Worm (Caenorhabditis elegans) whole organism, L4 larva: ENCODE measurements around the gene lys-8.

Source experiments
- D1046.2 ChIP-seq: fragments of 200-800 bp; sonication (Bioruptor generic); IDR thresholded peaks from 2 replicates; pipeline ENCODE4 v1.3.6; 2022; ENCODE audit warnings: missing genetic modification characterization, missing compliant biosample characterization
- F10B5.3 ChIP-seq: sonication (generic microtip); optimal IDR thresholded peaks from 2 replicates; lab custom pipeline; 2016; ENCODE audit warnings: mild to moderate bottlenecking, missing genetic modification characterization, missing compliant biosample characterization
- F26F4.8 ChIP-seq: fragments of 200-800 bp; sonication (Bioruptor generic); conservative IDR thresholded peaks from 2 replicates; pipeline ENCODE4 v1.3.6; 2022; ENCODE audit warnings: missing genetic modification characterization, missing compliant biosample characterization
- T20F7.1 ChIP-seq: fragments of 200-800 bp; sonication (Bioruptor generic); optimal IDR thresholded peaks from 2 replicates; lab custom pipeline; 2018; ENCODE audit warnings: mild to moderate bottlenecking, missing genetic modification characterization, missing compliant biosample characterization
- Y5F2A.4 ChIP-seq: fragments of 200-800 bp; sonication (Bioruptor generic); optimal IDR thresholded peaks from 2 replicates; lab custom pipeline; 2018; ENCODE audit warnings: mild to moderate bottlenecking, missing genetic modification characterization, missing compliant biosample characterization
- Y75B8A.6 ChIP-seq: fragments of 200-800 bp; sonication (Bioruptor generic); IDR thresholded peaks from 2 replicates; pipeline ENCODE4 v1.3.6; 2022; ENCODE audit warnings: missing genetic modification reagents, missing genetic modification characterization, missing compliant biosample characterization
- ceh-20 ChIP-seq: fragments of 200-800 bp; sonication (Bioruptor generic); IDR thresholded peaks from 2 replicates; pipeline ENCODE4 v1.3.6; 2022; ENCODE audit warnings: missing genetic modification reagents, missing genetic modification characterization, missing compliant biosample characterization
- ceh-44 ChIP-seq: fragments of 200-800 bp; sonication (Bioruptor generic); IDR thresholded peaks from 2 replicates; pipeline ENCODE4 v1.3.6; 2022; ENCODE audit warnings: missing genetic modification reagents, missing genetic modification characterization, missing compliant biosample characterization
- ceh-82 ChIP-seq: sonication (generic microtip); optimal IDR thresholded peaks from 2 replicates; lab custom pipeline; 2017; ENCODE audit warnings: missing biosample characterization, missing genetic modification characterization
- ces-1 ChIP-seq: fragments of 150-350 bp; sonication (generic microtip); optimal IDR thresholded peaks from 4 replicates; lab custom pipeline; 2014; ENCODE audit warnings: missing biosample characterization, missing genetic modification reagents, missing genetic modification characterization
- cey-2 ChIP-seq: sonication (generic microtip); optimal IDR thresholded peaks from 3 replicates; lab custom pipeline; 2017; ENCODE audit warnings: missing genetic modification characterization, mild to moderate bottlenecking, missing compliant biosample characterization, antibody characterized with exemption, borderline replicate concordance; ENCODE audit not compliant: insufficient read depth
- daf-12 ChIP-seq: fragments of 150-350 bp; optimal IDR thresholded peaks from 2 replicates; lab custom pipeline; 2014; ENCODE audit warnings: missing biosample characterization, missing genetic modification reagents, missing genetic modification characterization
- daf-16 ChIP-seq, 3 experiments: sonication (generic microtip); optimal IDR thresholded peaks; 2 replicates each; lab custom pipeline; 2016 to 2017; ENCODE audit warnings: missing genetic modification characterization in 3 of 3, missing genetic modification reagents in 3 of 3, mild to moderate bottlenecking in 2 of 3, missing compliant biosample characterization in 2 of 3, missing biosample characterization in 1 of 3, moderate library complexity in 1 of 3
- daf-19 ChIP-seq: fragments of 200-800 bp; sonication (Bioruptor generic); conservative IDR thresholded peaks from 2 replicates; pipeline ENCODE4 v1.3.6; 2022; ENCODE audit warnings: missing genetic modification characterization, missing compliant biosample characterization
- daf-8 ChIP-seq: fragments of 200-800 bp; sonication (Bioruptor generic); IDR thresholded peaks from 2 replicates; pipeline ENCODE4 v1.3.6; 2022; ENCODE audit warnings: missing genetic modification characterization, missing compliant biosample characterization
- dmd-6 ChIP-seq: fragments of 200-800 bp; sonication (Bioruptor generic); IDR thresholded peaks from 2 replicates; pipeline ENCODE4 v1.3.6; 2022; ENCODE audit warnings: missing genetic modification reagents, missing genetic modification characterization, missing compliant biosample characterization
- dpl-1 ChIP-seq: fragments of 150-350 bp; optimal IDR thresholded peaks from 2 replicates; lab custom pipeline; 2014; ENCODE audit warnings: missing biosample characterization, missing genetic modification reagents, missing genetic modification characterization
- duxl-1 ChIP-seq: sonication (generic microtip); optimal IDR thresholded peaks from 2 replicates; lab custom pipeline; 2016; ENCODE audit warnings: mild to moderate bottlenecking, missing genetic modification characterization, moderate library complexity, missing compliant biosample characterization; ENCODE audit not compliant: poor library complexity
- dve-1 ChIP-seq: sonication (generic microtip); optimal IDR thresholded peaks from 2 replicates; lab custom pipeline; 2017; ENCODE audit warnings: antibody characterized with exemption, mild to moderate bottlenecking, missing genetic modification characterization, missing compliant biosample characterization; ENCODE audit not compliant: insufficient read depth
- egl-27 ChIP-seq: sonication (generic microtip); optimal IDR thresholded peaks from 3 replicates; lab custom pipeline; 2017; ENCODE audit warnings: missing biosample characterization, missing genetic modification reagents, missing genetic modification characterization
- egl-43 ChIP-seq: fragments of 200-800 bp; sonication (Bioruptor generic); IDR thresholded peaks from 2 replicates; pipeline ENCODE4 v1.3.6; 2022; ENCODE audit warnings: missing genetic modification reagents, missing genetic modification characterization, missing compliant biosample characterization
- fkh-10 ChIP-seq: fragments of 150-350 bp; optimal IDR thresholded peaks from 2 replicates; lab custom pipeline; 2014; ENCODE audit warnings: missing biosample characterization, missing genetic modification reagents, missing genetic modification characterization
- gei-8 ChIP-seq: fragments of 200-800 bp; sonication (Bioruptor generic); optimal IDR thresholded peaks from 2 replicates; lab custom pipeline; 2018; ENCODE audit warnings: mild to moderate bottlenecking, missing genetic modification characterization, missing compliant biosample characterization
- hif-1 ChIP-seq, 2 experiments: sonication (generic microtip); optimal IDR thresholded peaks; 2 replicates each; lab custom pipeline; 2016 to 2017; ENCODE audit warnings: missing compliant biosample characterization in 2 of 2, missing genetic modification characterization in 2 of 2, missing genetic modification reagents in 2 of 2, missing genotype in 2 of 2, mild to moderate bottlenecking in 1 of 2
- hlh-11 ChIP-seq: fragments of 200-800 bp; sonication (Bioruptor generic); optimal IDR thresholded peaks from 2 replicates; lab custom pipeline; 2018; ENCODE audit warnings: mild to moderate bottlenecking, missing genetic modification characterization, missing compliant biosample characterization
- hlh-30 ChIP-seq: sonication (generic microtip); optimal IDR thresholded peaks from 2 replicates; lab custom pipeline; 2017; ENCODE audit warnings: antibody characterized with exemption, mild to moderate bottlenecking, missing genetic modification characterization, missing compliant biosample characterization; ENCODE audit not compliant: insufficient read depth
- lim-7 ChIP-seq: fragments of 200-800 bp; sonication (Bioruptor generic); IDR thresholded peaks from 2 replicates; pipeline ENCODE4 v1.3.6; 2022; ENCODE audit warnings: missing genetic modification characterization, missing compliant biosample characterization
- lin-13 ChIP-seq: fragments of 150-350 bp; optimal IDR thresholded peaks from 2 replicates; lab custom pipeline; 2014; ENCODE audit warnings: missing biosample characterization, missing genetic modification reagents, missing genetic modification characterization
- lin-38 ChIP-seq: fragments of 200-800 bp; sonication (Bioruptor generic); IDR thresholded peaks from 2 replicates; pipeline ENCODE4 v1.3.6; 2022; ENCODE audit warnings: missing genetic modification reagents, missing genetic modification characterization, missing compliant biosample characterization
- madf-9 ChIP-seq: fragments of 200-800 bp; sonication (Bioruptor generic); conservative IDR thresholded peaks from 2 replicates; pipeline ENCODE4 v1.3.6; 2022; ENCODE audit warnings: missing genetic modification reagents, missing genetic modification characterization, missing compliant biosample characterization
- mep-1 ChIP-seq: fragments of 150-350 bp; sonication (generic microtip); optimal IDR thresholded peaks from 3 replicates; lab custom pipeline; 2014; ENCODE audit warnings: missing biosample characterization, missing genetic modification characterization
- mes-2 ChIP-seq: sonication (generic microtip); optimal IDR thresholded peaks from 2 replicates; lab custom pipeline; 2016; ENCODE audit warnings: missing genotype, mild to moderate bottlenecking, missing genetic modification characterization, missing compliant biosample characterization; ENCODE audit not compliant: poor library complexity, severe bottlenecking
- nhr-102 ChIP-seq: sonication (generic microtip); optimal IDR thresholded peaks from 2 replicates; lab custom pipeline; 2016; ENCODE audit warnings: mild to moderate bottlenecking, missing genetic modification characterization, moderate library complexity, missing compliant biosample characterization
- nhr-11 ChIP-seq: fragments of 150-350 bp; optimal IDR thresholded peaks from 2 replicates; lab custom pipeline; 2014; ENCODE audit warnings: missing biosample characterization, missing genetic modification characterization
- nhr-111 ChIP-seq: fragments of 200-800 bp; sonication (Bioruptor generic); optimal IDR thresholded peaks from 2 replicates; lab custom pipeline; 2018; ENCODE audit warnings: mild to moderate bottlenecking, missing genetic modification characterization, missing compliant biosample characterization
- nhr-237 ChIP-seq: sonication (generic microtip); optimal IDR thresholded peaks from 2 replicates; lab custom pipeline; 2017; ENCODE audit warnings: missing biosample characterization, missing genetic modification characterization
- nhr-25 ChIP-seq: sonication (generic microtip); optimal IDR thresholded peaks from 2 replicates; lab custom pipeline; 2017; ENCODE audit warnings: missing genetic modification characterization, mild to moderate bottlenecking, missing compliant biosample characterization, antibody characterized with exemption, moderate library complexity, borderline replicate concordance; ENCODE audit not compliant: insufficient read depth
- nhr-41 ChIP-seq: fragments of 200-800 bp; sonication (Bioruptor generic); IDR thresholded peaks from 2 replicates; pipeline ENCODE4 v1.3.6; 2022; ENCODE audit warnings: missing genetic modification reagents, missing genetic modification characterization, missing compliant biosample characterization
- nhr-42 ChIP-seq: fragments of 200-800 bp; sonication (Bioruptor generic); IDR thresholded peaks from 2 replicates; pipeline ENCODE4 v1.3.6; 2022; ENCODE audit warnings: missing genetic modification characterization, missing compliant biosample characterization
- nhr-76 ChIP-seq: fragments of 150-350 bp; optimal IDR thresholded peaks from 2 replicates; lab custom pipeline; 2014; ENCODE audit warnings: missing biosample characterization, missing genetic modification characterization
- pha-4 ChIP-seq, 2 experiments: fragments of 150-350 bp in 1 of 2; fragments of 200-800 bp in 1 of 2; sonication (Bioruptor generic) in 1 of 2; IDR thresholded peaks in 1 of 2; optimal IDR thresholded peaks in 1 of 2; 2 replicates each; pipeline versions ENCODE4 v1.3.6 to Lab custom; 2014 to 2022; ENCODE audit warnings: missing genetic modification characterization in 2 of 2, missing genetic modification reagents in 2 of 2, missing biosample characterization in 1 of 2, missing compliant biosample characterization in 1 of 2
- php-3 ChIP-seq: fragments of 200-800 bp; sonication (Bioruptor generic); IDR thresholded peaks from 2 replicates; pipeline ENCODE4 v1.3.6; 2022; ENCODE audit warnings: missing genetic modification reagents, missing genetic modification characterization, missing compliant biosample characterization
- pqm-1 ChIP-seq: sonication (generic microtip); optimal IDR thresholded peaks from 2 replicates; lab custom pipeline; 2017; ENCODE audit warnings: missing biosample characterization, missing genetic modification characterization
- rbr-2 ChIP-seq: sonication (generic microtip); optimal IDR thresholded peaks from 2 replicates; lab custom pipeline; 2016; ENCODE audit warnings: missing genotype, missing genetic modification characterization, missing compliant biosample characterization
- saeg-2 ChIP-seq: fragments of 200-800 bp; sonication (Bioruptor generic); IDR thresholded peaks from 2 replicates; pipeline ENCODE4 v1.3.6; 2022; ENCODE audit warnings: missing genetic modification reagents, missing genetic modification characterization, missing compliant biosample characterization
- set-16 ChIP-seq: fragments of 200-800 bp; sonication (Bioruptor generic); IDR thresholded peaks from 2 replicates; pipeline ENCODE4 v1.3.6; 2022; ENCODE audit warnings: missing genetic modification reagents, missing genetic modification characterization, missing compliant biosample characterization
- spr-1 ChIP-seq: sonication (generic microtip); optimal IDR thresholded peaks from 2 replicates; lab custom pipeline; 2016; ENCODE audit warnings: mild to moderate bottlenecking, missing genetic modification characterization, missing compliant biosample characterization
- unc-39 ChIP-seq: sonication (generic microtip); optimal IDR thresholded peaks from 2 replicates; lab custom pipeline; 2017; ENCODE audit warnings: missing biosample characterization, missing genetic modification characterization
- zag-1 ChIP-seq: fragments of 150-350 bp; optimal IDR thresholded peaks from 2 replicates; lab custom pipeline; 2014; ENCODE audit warnings: missing biosample characterization, missing genetic modification characterization
- ztf-7 ChIP-seq: fragments of 150-350 bp; optimal IDR thresholded peaks from 2 replicates; lab custom pipeline; 2014; ENCODE audit warnings: missing biosample characterization, missing genetic modification characterization

lys-8 gene

DNA sequence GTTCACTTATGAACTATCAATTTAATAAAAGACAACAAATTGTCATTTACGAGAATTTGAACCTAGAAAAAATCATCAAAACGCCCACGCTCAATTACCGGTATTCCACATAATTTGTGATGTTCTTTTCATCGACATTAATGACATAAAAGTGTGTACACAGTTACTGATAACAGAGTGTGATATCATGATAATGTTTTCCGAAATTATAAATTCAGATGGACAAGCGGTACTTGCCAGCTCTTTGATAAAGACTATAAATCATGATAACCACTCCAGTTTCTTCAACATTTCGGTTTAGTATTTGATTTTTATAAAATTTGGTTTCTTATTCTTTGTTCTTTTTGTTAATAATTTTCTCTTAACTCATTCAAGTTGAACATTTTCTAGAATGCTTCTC lies at the start of gene lys-8 (continued):
- TF ChIP-seq php-3 (peak; percentile 99), Y75B8A.6 (GFP tag; lab: Robert Waterston, UW) (no peak), D1046.2 (no peak), dve-1 (tag; lab: Kevin White, UChicago) (peak; percentile 89), cey-2 (tag; lab: Kevin White, UChicago) (no peak), set-16 (no peak), mep-1 (tag; lab: Kevin White, UChicago) (no peak), pha-4 (GFP tag; IDR thresholded peaks at IDR 0.05; lab: Robert Waterston, UW) (no peak), pha-4 (tag; optimal IDR thresholded peaks at IDR 0.05; lab: Kevin White, UChicago) (no peak), ceh-82 (tag; lab: Kevin White, UChicago) (no peak), dmd-6 (GFP tag; lab: Robert Waterston, UW) (peak; percentile 93), hlh-11 (tag; lab: Kevin White, UChicago) (peak; percentile 90), nhr-25 (tag; lab: Kevin White, UChicago) (no peak), zag-1 (tag; lab: Kevin White, UChicago) (no peak), nhr-42 (GFP tag; lab: Robert Waterston, UW) (no peak), duxl-1 (tag; lab: Kevin White, UChicago) (no peak), ceh-44 (GFP tag; lab: Robert Waterston, UW) (no peak), madf-9 (GFP tag; lab: Robert Waterston, UW) (no peak), egl-43 (GFP tag; lab: Robert Waterston, UW) (no peak), nhr-102 (tag; lab: Kevin White, UChicago) (peak; percentile 16), daf-8 (GFP tag; lab: Robert Waterston, UW) (no peak), lim-7 (GFP tag; lab: Robert Waterston, UW) (no peak), F26F4.8 (no peak), saeg-2 (GFP tag; lab: Robert Waterston, UW) (no peak), daf-16 (GFP tag; optimal IDR thresholded peaks at IDR 0.05; lab: Kevin White, UChicago) (no peak), daf-16 (tag; optimal IDR thresholded peaks at IDR 0.05; lab: Kevin White, UChicago) (peak; percentile 98), daf-19 (GFP tag; lab: Robert Waterston, UW) (no peak), mes-2 (no peak), F10B5.3 (tag; lab: Kevin White, UChicago) (no peak), hlh-30 (tag; lab: Kevin White, UChicago) (no peak), rbr-2 (tag; lab: Kevin White, UChicago) (no peak), nhr-76 (no peak), T20F7.1 (GFP tag; lab: Kevin White, UChicago) (peak; percentile 45), nhr-237 (tag; lab: Kevin White, UChicago) (no peak), egl-27 (tag; lab: Kevin White, UChicago) (no peak), nhr-11 (tag; lab: Kevin White, UChicago) (no peak), ces-1 (GFP tag; lab: Kevin White, UChicago) (no peak), gei-8 (GFP tag; lab: Kevin White, UChicago) (no peak), dpl-1 (GFP tag; lab: Kevin White, UChicago) (no peak), Y5F2A.4 (GFP tag; lab: Kevin White, UChicago) (no peak), hif-1 (tag; optimal IDR thresholded peaks at IDR 0.05; lab: Kevin White, UChicago) (no peak), ceh-20 (GFP tag; lab: Robert Waterston, UW) (peak; percentile 86), nhr-41 (GFP tag; lab: Robert Waterston, UW) (no peak), ztf-7 (tag; lab: Kevin White, UChicago) (no peak), lin-38 (GFP tag; lab: Robert Waterston, UW) (no peak), lin-13 (GFP tag; lab: Kevin White, UChicago) (peak; percentile 13), pqm-1 (tag; lab: Kevin White, UChicago) (peak; percentile 99), daf-12 (no peak), spr-1 (tag; lab: Kevin White, UChicago) (no peak), unc-39 (tag; lab: Kevin White, UChicago) (no peak), nhr-111 (no peak), fkh-10 (no peak)
